Fruit fly (Drosophila melanogaster) whole organism, pupa: ENCODE measurements around the gene PNPase.
A peak's percentile ranks its signal among the peaks of the same experiment; 100 is the strongest.

Source experiments
- CG10348 ChIP-seq: fragments of 200-800 bp; sonication (Bioruptor generic); IDR thresholded peaks from 2 replicates; pipeline ENCODE4 v1.3.6; 2022; ENCODE audit warnings: missing biosample characterization, missing genetic modification characterization
- CG12605 ChIP-seq: fragments of 200-800 bp; sonication (Bioruptor generic); IDR thresholded peaks from 2 replicates; pipeline ENCODE4 v1.3.6; 2022; ENCODE audit warnings: missing biosample characterization, missing genetic modification characterization
- CG13204 ChIP-seq: fragments of 200-800 bp; sonication (Bioruptor generic); optimal IDR thresholded peaks from 2 replicates; lab custom pipeline; 2018; ENCODE audit warnings: missing biosample characterization, mild to moderate bottlenecking, missing genetic modification characterization, moderate library complexity
- CG14655 ChIP-seq: fragments of 200-800 bp; sonication (Bioruptor generic); optimal IDR thresholded peaks from 3 replicates; lab custom pipeline; 2017; ENCODE audit warnings: mild to moderate bottlenecking, missing biosample characterization, missing genetic modification reagents, missing genetic modification characterization
- CG15710 ChIP-seq: fragments of 200-800 bp; sonication (Bioruptor generic); optimal IDR thresholded peaks from 2 replicates; lab custom pipeline; 2018; ENCODE audit warnings: missing biosample characterization, mild to moderate bottlenecking, missing genetic modification characterization, moderate library complexity
- CG17806 ChIP-seq: fragments of 200-800 bp; sonication (Bioruptor generic); optimal IDR thresholded peaks from 2 replicates; lab custom pipeline; 2018; ENCODE audit warnings: missing biosample characterization, mild to moderate bottlenecking, missing genetic modification characterization, moderate library complexity
- CG32121 ChIP-seq: fragments of 200-800 bp; sonication (Bioruptor generic); IDR thresholded peaks from 2 replicates; pipeline ENCODE4 v1.3.6; 2022; ENCODE audit warnings: missing biosample characterization, missing genetic modification characterization
- CG34367 ChIP-seq: fragments of 200-800 bp; sonication (Bioruptor generic); optimal IDR thresholded peaks from 2 replicates; lab custom pipeline; 2018; ENCODE audit warnings: missing biosample characterization, mild to moderate bottlenecking, missing genetic modification characterization
- CG4496 ChIP-seq: fragments of 200-800 bp; sonication (Bioruptor generic); IDR thresholded peaks from 3 replicates; pipeline ENCODE4 v1.3.6; 2022; ENCODE audit warnings: missing biosample characterization, missing genetic modification characterization
- CG8159 ChIP-seq: fragments of 200-800 bp; sonication (Bioruptor generic); optimal IDR thresholded peaks from 3 replicates; lab custom pipeline; 2018; ENCODE audit warnings: missing biosample characterization, mild to moderate bottlenecking, missing genetic modification characterization, moderate library complexity
- CG8301 ChIP-seq: fragments of 200-800 bp; sonication (Bioruptor generic); optimal IDR thresholded peaks from 2 replicates; lab custom pipeline; 2018; ENCODE audit warnings: missing biosample characterization, mild to moderate bottlenecking, missing genetic modification characterization
- CG9948 ChIP-seq: fragments of 200-800 bp; sonication (Bioruptor generic); optimal IDR thresholded peaks from 2 replicates; lab custom pipeline; 2018; ENCODE audit warnings: missing biosample characterization, mild to moderate bottlenecking, missing genetic modification characterization, moderate library complexity
- D1 ChIP-seq: fragments of 200-800 bp; sonication (Bioruptor generic); optimal IDR thresholded peaks from 2 replicates; lab custom pipeline; 2018; ENCODE audit warnings: missing biosample characterization, mild to moderate bottlenecking, missing genetic modification characterization, moderate library complexity
- EcR ChIP-seq: fragments of 200-800 bp; sonication (Bioruptor generic); optimal IDR thresholded peaks from 3 replicates; lab custom pipeline; 2019; ENCODE audit warnings: missing biosample characterization, missing genetic modification characterization, mild to moderate bottlenecking, moderate library complexity, missing genetic modification reagents
- Ets98B ChIP-seq: fragments of 200-800 bp; sonication (Bioruptor generic); IDR thresholded peaks from 2 replicates; pipeline ENCODE4 v1.3.6; 2022; ENCODE audit warnings: missing biosample characterization, missing genetic modification characterization
- Pif1A ChIP-seq: fragments of 200-800 bp; sonication (Bioruptor generic); optimal IDR thresholded peaks from 3 replicates; lab custom pipeline; 2016; ENCODE audit warnings: missing biosample characterization, missing genetic modification characterization
- Pif1B ChIP-seq: fragments of 200-800 bp; sonication (Bioruptor generic); optimal IDR thresholded peaks from 3 replicates; lab custom pipeline; 2016; ENCODE audit warnings: missing biosample characterization, missing genetic modification characterization
- Snoo ChIP-seq: fragments of 200-800 bp; sonication (Bioruptor generic); optimal IDR thresholded peaks from 3 replicates; lab custom pipeline; 2017; ENCODE audit warnings: missing biosample characterization, mild to moderate bottlenecking, missing genetic modification characterization, inconsistent platforms
- fd96Ca ChIP-seq: fragments of 200-800 bp; sonication (Bioruptor generic); IDR thresholded peaks from 3 replicates; pipeline ENCODE4 v1.3.6; 2022; ENCODE audit warnings: missing biosample characterization, missing genetic modification characterization
- gl ChIP-seq: fragments of 200-800 bp; sonication (Bioruptor generic); optimal IDR thresholded peaks from 2 replicates; lab custom pipeline; 2018; ENCODE audit warnings: missing biosample characterization, mild to moderate bottlenecking, missing genetic modification characterization
- rn ChIP-seq: fragments of 200-800 bp; sonication (Bioruptor generic); IDR thresholded peaks from 2 replicates; pipeline ENCODE4 v1.3.6; 2022; ENCODE audit warnings: missing biosample characterization, missing genetic modification characterization

The PNPase gene

dm6 chr3R:31381861-31382260 is 23.4 kb downstream of the PNPase start, which contains the start of gene CG1607:
CG1607 (plus strand) TSS chr3R:31382109.
- no peak for TF ChIP-seq Pif1A (GFP tag; lab: Kevin White, UChicago)
- no peak for TF ChIP-seq CG13204 (GFP tag; lab: Kevin White, UChicago)
- no peak for TF ChIP-seq EcR (GFP tag; lab: Kevin White, UChicago)
- no peak for TF ChIP-seq Pif1B (GFP tag; lab: Kevin White, UChicago)
- TF ChIP-seq CG10348 (GFP tag; lab: Robert Waterston, UW) = no peak
- no peak for TF ChIP-seq CG12605

- no peak for TF ChIP-seq gl (tag; lab: Kevin White, UChicago)
- no peak for TF ChIP-seq Snoo (tag; lab: Kevin White, UChicago)
- peak; percentile 64 for TF ChIP-seq CG34367 (tag; lab: Kevin White, UChicago)
- peak; percentile 62 for TF ChIP-seq CG14655 (GFP tag; lab: Kevin White, UChicago)
- peak; percentile 66 for TF ChIP-seq Ets98B (GFP tag; lab: Robert Waterston, UW)
- no peak for TF ChIP-seq CG10348 (GFP tag; lab: Robert Waterston, UW)
- no peak for TF ChIP-seq CG13204 (GFP tag; lab: Kevin White, UChicago)
- TF ChIP-seq rn = no peak
- TF ChIP-seq CG12605 = peak; percentile 34; the same call in 1 of the 2 replicates
- peak; percentile 56 for TF ChIP-seq Pif1A (GFP tag; lab: Kevin White, UChicago)
- TF ChIP-seq CG15710 (tag; lab: Kevin White, UChicago) = peak; percentile 60
- TF ChIP-seq fd96Ca (GFP tag; lab: Robert Waterston, UW) = peak; percentile 49; the same call in 1 of the 3 replicates
- peak; percentile 30; the same call in 1 of the 2 replicates for TF ChIP-seq CG32121 (GFP tag; lab: Robert Waterston, UW)
- TF ChIP-seq CG9948 (tag; lab: Kevin White, UChicago) = peak; percentile 44
- TF ChIP-seq D1 (tag; lab: Kevin White, UChicago) = peak; percentile 28
- peak; percentile 42 for TF ChIP-seq Pif1B (GFP tag; lab: Kevin White, UChicago)
- TF ChIP-seq CG4496 (GFP tag; lab: Robert Waterston, UW) = peak; percentile 78
- no peak for TF ChIP-seq EcR (GFP tag; lab: Kevin White, UChicago)
- TF ChIP-seq CG8159 = peak; percentile 42
- TF ChIP-seq CG8301 (tag; lab: Kevin White, UChicago) = peak; percentile 56
These were observed 24.0 kb downstream of the PNPase start for dm6 chr3R:31381216-31381688.

- no peak for TF ChIP-seq Pif1B (GFP tag; lab: Kevin White, UChicago)
- no peak for TF ChIP-seq rn
- TF ChIP-seq EcR (GFP tag; lab: Kevin White, UChicago) = no peak
- TF ChIP-seq CG4496 (GFP tag; lab: Robert Waterston, UW) = no peak
- no peak for TF ChIP-seq CG13204 (GFP tag; lab: Kevin White, UChicago)
- TF ChIP-seq CG10348 (GFP tag; lab: Robert Waterston, UW) = no peak
- TF ChIP-seq CG32121 (GFP tag; lab: Robert Waterston, UW) = no peak
- no peak for TF ChIP-seq Ets98B (GFP tag; lab: Robert Waterston, UW)
- no peak for TF ChIP-seq CG8301 (tag; lab: Kevin White, UChicago)
- no peak for TF ChIP-seq Pif1A (GFP tag; lab: Kevin White, UChicago)
- TF ChIP-seq CG15710 (tag; lab: Kevin White, UChicago) = no peak
- TF ChIP-seq D1 (tag; lab: Kevin White, UChicago) = no peak
- TF ChIP-seq fd96Ca (GFP tag; lab: Robert Waterston, UW) = no peak
- no peak for TF ChIP-seq CG12605
- no peak for TF ChIP-seq gl (tag; lab: Kevin White, UChicago)
- no peak for TF ChIP-seq Snoo (tag; lab: Kevin White, UChicago)
- no peak for TF ChIP-seq CG17806 (tag; lab: Kevin White, UChicago)
- TF ChIP-seq CG34367 (tag; lab: Kevin White, UChicago) = no peak
- no peak for TF ChIP-seq CG8159
- TF ChIP-seq, all 21 proteins: peak for 0
These were observed 24.8 kb downstream of the PNPase start for dm6 chr3R:31380489-31380888.

dm6 chr3R:31372127-31372526 is 33.1 kb downstream of the PNPase start, which contains the start of gene gskt:
gskt (plus strand) TSS chr3R:31372427.
- TF ChIP-seq CG8159 = no peak
- TF ChIP-seq CG13204 (GFP tag; lab: Kevin White, UChicago) = no peak
- TF ChIP-seq CG12605 = no peak
- TF ChIP-seq gl (tag; lab: Kevin White, UChicago) = no peak
- TF ChIP-seq fd96Ca (GFP tag; lab: Robert Waterston, UW) = no peak
- TF ChIP-seq CG4496 (GFP tag; lab: Robert Waterston, UW) = no peak
- no peak for TF ChIP-seq Snoo (tag; lab: Kevin White, UChicago)
- TF ChIP-seq CG15710 (tag; lab: Kevin White, UChicago) = no peak
- TF ChIP-seq, all 21 proteins: peak for 0

- TF ChIP-seq CG4496 (GFP tag; lab: Robert Waterston, UW) = no peak
- no peak for TF ChIP-seq D1 (tag; lab: Kevin White, UChicago)
- TF ChIP-seq Snoo (tag; lab: Kevin White, UChicago) = no peak
- no peak for TF ChIP-seq CG15710 (tag; lab: Kevin White, UChicago)
These were observed 35.0 kb downstream of the PNPase start for dm6 chr3R:31370204-31370603.

dm6 chr3R:31369054-31369453 is 36.2 kb downstream of the PNPase start:
- TF ChIP-seq rn = no peak
- no peak for TF ChIP-seq CG8301 (tag; lab: Kevin White, UChicago)
- TF ChIP-seq CG34367 (tag; lab: Kevin White, UChicago) = no peak
- no peak for TF ChIP-seq CG17806 (tag; lab: Kevin White, UChicago)
- TF ChIP-seq Pif1A (GFP tag; lab: Kevin White, UChicago) = no peak
- no peak for TF ChIP-seq Snoo (tag; lab: Kevin White, UChicago)
- no peak for TF ChIP-seq CG10348 (GFP tag; lab: Robert Waterston, UW)
- TF ChIP-seq CG15710 (tag; lab: Kevin White, UChicago) = no peak
- TF ChIP-seq D1 (tag; lab: Kevin White, UChicago) = no peak
